Fruit fly (Drosophila melanogaster) whole organism, wandering third instar larva: Measurements from ENCODE around the gene Dlg5.

Experiments used
- Abd-B ChIP-seq: fragments of >200 bp; optimal IDR thresholded peaks from 2 replicates; lab custom pipeline; 2017; ENCODE audit warnings: missing biosample characterization, missing genetic modification characterization
- CG32264 ChIP-seq: fragments of 200-800 bp; sonication (Bioruptor generic); optimal IDR thresholded peaks from 2 replicates; lab custom pipeline; 2016; ENCODE audit warnings: missing biosample characterization, missing genetic modification characterization
- CG9705 ChIP-seq: fragments of 200-800 bp; sonication (Bioruptor generic); optimal IDR thresholded peaks from 2 replicates; lab custom pipeline; 2018; ENCODE audit warnings: missing biosample characterization, mild to moderate bottlenecking, missing genetic modification characterization
- CrebA ChIP-seq: fragments of 200-800 bp; sonication (Bioruptor generic); optimal IDR thresholded peaks from 2 replicates; lab custom pipeline; 2016; ENCODE audit warnings: missing biosample characterization, mild to moderate bottlenecking, missing genetic modification characterization, borderline replicate concordance
- Dfd ChIP-seq: fragments of >200 bp; optimal IDR thresholded peaks from 2 replicates; lab custom pipeline; 2017; ENCODE audit warnings: missing biosample characterization, missing genetic modification characterization
- GATAd ChIP-seq: sonication (Bioruptor generic); optimal IDR thresholded peaks from 2 replicates; lab custom pipeline; 2016; ENCODE audit warnings: missing biosample characterization, missing genetic modification characterization
- HLH106 ChIP-seq: fragments of 200-800 bp; optimal IDR thresholded peaks from 3 replicates; lab custom pipeline; 2019; ENCODE audit warnings: missing biosample characterization, mild to moderate bottlenecking, missing genetic modification characterization, moderate library complexity
- Hnf4 ChIP-seq: fragments of 200-800 bp; sonication (Bioruptor generic); optimal IDR thresholded peaks from 2 replicates; lab custom pipeline; 2016; ENCODE audit warnings: missing biosample characterization, mild to moderate bottlenecking, missing genetic modification characterization
- Hr78 ChIP-seq: fragments of >200 bp; optimal IDR thresholded peaks from 2 replicates; lab custom pipeline; 2017; ENCODE audit warnings: missing biosample characterization, missing genetic modification characterization
- Hr83 ChIP-seq: fragments of 200-300 bp; sonication (Bioruptor generic); optimal IDR thresholded peaks from 2 replicates; lab custom pipeline; 2016; ENCODE audit warnings: missing biosample characterization, mild to moderate bottlenecking, missing genetic modification characterization, moderate library complexity; ENCODE audit not compliant: poor library complexity, severe bottlenecking
- Jra ChIP-seq: sonication (Bioruptor generic); optimal IDR thresholded peaks from 2 replicates; lab custom pipeline; 2016; ENCODE audit warnings: missing biosample characterization, missing genetic modification characterization
- Mio ChIP-seq: sonication (Bioruptor generic); optimal IDR thresholded peaks from 2 replicates; lab custom pipeline; 2016; ENCODE audit warnings: missing biosample characterization, missing genetic modification characterization
- Myc ChIP-seq: fragments of >200 bp; optimal IDR thresholded peaks from 2 replicates; lab custom pipeline; 2017
- N ChIP-seq: fragments of >200 bp; optimal IDR thresholded peaks from 2 replicates; lab custom pipeline; 2018; ENCODE audit warnings: missing biosample characterization, missing external identifiers, missing genetic modification characterization
- OdsH ChIP-seq: fragments of 200-800 bp; sonication (Bioruptor generic); optimal IDR thresholded peaks from 2 replicates; lab custom pipeline; 2016; ENCODE audit warnings: missing biosample characterization, mild to moderate bottlenecking, missing genetic modification characterization
- Rel ChIP-seq, 2 experiments: fragments of 200-800 bp; sonication (Bioruptor generic) in 1 of 2; optimal IDR thresholded peaks; 2 replicates in 1 of 2; 3 replicates in 1 of 2; lab custom pipeline; 2016 to 2019; ENCODE audit warnings: mild to moderate bottlenecking in 2 of 2, missing biosample characterization in 2 of 2, missing genetic modification characterization in 2 of 2, moderate library complexity in 1 of 2
- Sp1 ChIP-seq: fragments of 200-800 bp; sonication (Bioruptor generic); optimal IDR thresholded peaks from 3 replicates; lab custom pipeline; 2019; ENCODE audit warnings: missing biosample characterization, mild to moderate bottlenecking, missing genetic modification characterization, moderate library complexity
- Vsx2 ChIP-seq: fragments of 200-300, 225-300 bp; sonication (Bioruptor generic); optimal IDR thresholded peaks from 2 replicates; lab custom pipeline; 2018; ENCODE audit warnings: missing biosample characterization, missing genetic modification characterization; ENCODE audit not compliant: partially characterized antibody
- br ChIP-seq: fragments of 200-800 bp; sonication (Bioruptor generic); optimal IDR thresholded peaks from 2 replicates; lab custom pipeline; 2016; ENCODE audit warnings: missing biosample characterization, missing genetic modification characterization
- brk ChIP-seq: fragments of 200-800 bp; sonication (Bioruptor generic); optimal IDR thresholded peaks from 2 replicates; lab custom pipeline; 2016; ENCODE audit warnings: missing biosample characterization, mild to moderate bottlenecking, missing genetic modification characterization
- dl ChIP-seq, 2 experiments: fragments of 175-275, 200-275 bp in 1 of 2; fragments of 200-275 bp in 1 of 2; sonication (Bioruptor generic); optimal IDR thresholded peaks; lab custom pipeline; 2018; ENCODE audit warnings: mild to moderate bottlenecking in 2 of 2, missing biosample characterization in 2 of 2, missing genetic modification characterization in 2 of 2, moderate library complexity in 2 of 2; ENCODE audit not compliant: partially characterized antibody in 2 of 2, insufficient read depth in 1 of 2
- dmrt93B ChIP-seq: fragments of 200-800 bp; sonication (Bioruptor generic); optimal IDR thresholded peaks from 2 replicates; lab custom pipeline; 2018; ENCODE audit warnings: missing biosample characterization, mild to moderate bottlenecking, missing genetic modification characterization
- dsf ChIP-seq: sonication (Bioruptor generic); optimal IDR thresholded peaks from 2 replicates; lab custom pipeline; 2016; ENCODE audit warnings: missing biosample characterization, missing genetic modification characterization, borderline replicate concordance
- ey ChIP-seq: fragments of 200-800 bp; sonication (Bioruptor generic); optimal IDR thresholded peaks from 2 replicates; lab custom pipeline; 2016; ENCODE audit warnings: missing biosample characterization, missing genetic modification characterization
- foxo ChIP-seq, 2 experiments: fragments of 200-800 bp; sonication (Bioruptor generic); optimal IDR thresholded peaks; 2 replicates in 1 of 2; 3 replicates in 1 of 2; lab custom pipeline; 2016 to 2017; ENCODE audit warnings: missing biosample characterization in 2 of 2, missing genetic modification characterization in 2 of 2
- fru ChIP-seq: fragments of 200-800 bp; sonication (Bioruptor generic); optimal IDR thresholded peaks from 3 replicates; lab custom pipeline; 2016; ENCODE audit warnings: missing biosample characterization, mild to moderate bottlenecking, missing genetic modification characterization
- h ChIP-seq: fragments of 200-800 bp; sonication (Bioruptor generic); optimal IDR thresholded peaks from 3 replicates; lab custom pipeline; 2016; ENCODE audit warnings: missing biosample characterization, mild to moderate bottlenecking, missing genetic modification characterization
- jim ChIP-seq: fragments of 175-275, 200-325 bp; sonication (Bioruptor generic); optimal IDR thresholded peaks from 2 replicates; lab custom pipeline; 2016; ENCODE audit warnings: missing biosample characterization, mild to moderate bottlenecking, missing genetic modification characterization
- psq ChIP-seq: fragments of 200-800 bp; sonication (Bioruptor generic); optimal IDR thresholded peaks from 3 replicates; lab custom pipeline; 2017; ENCODE audit warnings: missing biosample characterization, mild to moderate bottlenecking, missing genetic modification characterization, moderate library complexity
- rgr ChIP-seq: fragments of 200-800 bp; sonication (Bioruptor generic); optimal IDR thresholded peaks from 3 replicates; lab custom pipeline; 2016; ENCODE audit warnings: missing biosample characterization, mild to moderate bottlenecking, missing genetic modification characterization
- sage ChIP-seq: fragments of 200-800 bp; sonication (Bioruptor generic); optimal IDR thresholded peaks from 2 replicates; lab custom pipeline; 2016; ENCODE audit warnings: missing biosample characterization, mild to moderate bottlenecking, missing genetic modification characterization
- sv ChIP-seq: fragments of 200-800 bp; sonication (Bioruptor generic); optimal IDR thresholded peaks from 3 replicates; lab custom pipeline; 2016; ENCODE audit warnings: missing biosample characterization, missing genetic modification characterization
- tai ChIP-seq: sonication (Bioruptor generic); optimal IDR thresholded peaks from 2 replicates; lab custom pipeline; 2016; ENCODE audit warnings: missing biosample characterization, missing genetic modification characterization
- usp ChIP-seq: fragments of >200 bp; optimal IDR thresholded peaks from 2 replicates; lab custom pipeline; 2017; ENCODE audit warnings: missing biosample characterization, missing genetic modification characterization
- woc ChIP-seq: sonication (Bioruptor generic); optimal IDR thresholded peaks from 2 replicates; lab custom pipeline; 2016; ENCODE audit warnings: missing biosample characterization, mild to moderate bottlenecking, missing genetic modification characterization

The Dlg5 gene

DNA sequence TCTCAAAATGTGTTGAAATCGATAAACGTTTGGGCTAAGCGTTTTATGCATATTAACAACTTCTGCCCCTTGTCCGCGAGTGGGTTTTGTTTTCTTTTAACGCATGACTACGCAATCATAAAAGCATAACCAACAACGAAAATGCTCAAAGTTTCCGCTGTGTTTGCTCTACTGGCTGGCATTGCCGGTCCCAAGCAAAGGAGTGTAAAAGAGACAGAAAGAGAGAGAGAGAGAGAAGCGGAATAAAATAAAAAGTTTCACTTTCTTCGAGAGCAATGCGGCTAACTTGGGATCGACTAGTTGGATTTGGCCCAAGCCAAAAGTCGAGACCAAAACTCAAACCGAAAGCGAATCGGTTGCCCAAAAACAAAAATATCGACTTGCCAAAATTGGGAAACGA is 14.2 kb downstream of the Dlg5 start:
- TF ChIP-seq brk (GFP tag; lab: Kevin White, UChicago) (no peak), sv (GFP tag; lab: Kevin White, UChicago) (no peak), Dfd (no peak), Rel (GFP tag; optimal IDR thresholded peaks at IDR 0.05; lab: Kevin White, UChicago) (no peak), Rel (tag; optimal IDR thresholded peaks at IDR 0.05; lab: Kevin White, UChicago) (no peak), Hnf4 (GFP tag; lab: Kevin White, UChicago) (no peak), Vsx2 (no peak), CrebA (GFP tag; lab: Kevin White, UChicago) (no peak), Myc (lab: Kevin White, UChicago) (no peak), HLH106 (no peak), Hr78 (no peak), br (no peak), Abd-B (GFP tag; lab: Kevin White, UChicago) (no peak), usp (no peak), foxo (GFP tag; optimal IDR thresholded peaks at IDR 0.05; lab: Kevin White, UChicago) (no peak), tai (no peak), jim (no peak), psq (GFP tag; lab: Kevin White, UChicago) (no peak), Jra (no peak), Sp1 (GFP tag; lab: Kevin White, UChicago) (no peak), rgr (no peak)

DNA sequence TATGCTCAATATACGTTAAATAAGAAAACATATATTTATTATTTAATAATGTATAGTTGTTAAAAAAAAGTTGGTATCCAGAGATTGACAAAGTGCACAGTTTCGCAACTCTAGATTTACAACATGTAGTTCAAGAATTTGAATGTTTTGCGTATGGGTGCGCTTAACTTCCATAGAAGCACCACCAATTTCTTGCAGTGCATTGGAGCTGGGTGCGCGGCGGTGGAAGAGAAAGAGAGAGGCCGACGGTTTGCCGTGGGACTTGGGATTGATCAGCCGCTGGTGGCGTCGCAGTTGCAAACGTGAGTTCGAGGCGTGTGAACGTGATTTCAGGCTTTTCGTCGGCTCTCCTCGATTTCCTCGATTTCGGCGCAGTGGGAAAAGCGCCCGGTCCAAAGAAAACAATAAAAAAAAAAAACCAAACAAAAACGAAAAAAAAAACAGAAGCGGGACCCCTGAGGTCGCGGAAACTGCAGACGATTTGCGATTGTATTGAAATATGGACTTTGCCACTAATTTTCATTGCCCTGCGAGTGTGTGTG is 15.4 kb downstream of the Dlg5 start, which contains the start of gene spz4:
Gene spz4, plus strand, starts transcription at position 289 of the 542 bp plus-strand sequence.
- TF ChIP-seq dl (GFP tag; optimal IDR thresholded peaks at IDR 0.05; lab: Kevin White, UChicago; ENCODE audit: insufficient read depth in 1 of 2, partially characterized antibody in 2 of 2) (no peak), CG9705 (GFP tag; lab: Kevin White, UChicago) (no peak), psq (GFP tag; lab: Kevin White, UChicago) (no peak), Hr78 (no peak), tai (no peak), jim (no peak), foxo (GFP tag; optimal IDR thresholded peaks at IDR 0.05; lab: Kevin White, UChicago) (no peak), sage (GFP tag; lab: Kevin White, UChicago) (no peak), Hr83 (GFP tag; lab: Kevin White, UChicago) (no peak), N (GFP tag; lab: Kevin White, UChicago) (no peak), usp (no peak), sv (GFP tag; lab: Kevin White, UChicago) (no peak), CrebA (GFP tag; lab: Kevin White, UChicago) (no peak)

DNA sequence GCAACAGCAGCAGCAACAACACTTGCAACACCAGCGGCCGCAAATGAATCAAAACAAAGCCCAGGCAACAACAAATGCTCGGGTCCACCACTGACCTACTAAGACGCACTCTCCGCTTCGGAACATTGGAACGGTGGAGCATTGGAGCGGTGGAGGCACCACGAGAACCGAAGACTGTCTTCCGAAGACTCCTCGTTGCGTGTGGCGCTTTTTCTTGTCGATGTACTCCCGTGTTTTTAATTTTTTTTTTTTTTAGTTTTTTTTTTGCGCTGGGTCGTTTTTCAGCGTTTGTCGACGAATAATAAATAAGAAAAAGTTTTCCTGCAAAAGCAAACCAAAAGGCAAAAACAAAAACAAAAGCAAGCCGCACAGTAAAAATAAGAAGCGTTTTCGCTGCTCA is 16.2 kb downstream of the Dlg5 start:
- TF ChIP-seq Hnf4 (GFP tag; lab: Kevin White, UChicago) (no peak), Dfd (peak; percentile 7)

DNA sequence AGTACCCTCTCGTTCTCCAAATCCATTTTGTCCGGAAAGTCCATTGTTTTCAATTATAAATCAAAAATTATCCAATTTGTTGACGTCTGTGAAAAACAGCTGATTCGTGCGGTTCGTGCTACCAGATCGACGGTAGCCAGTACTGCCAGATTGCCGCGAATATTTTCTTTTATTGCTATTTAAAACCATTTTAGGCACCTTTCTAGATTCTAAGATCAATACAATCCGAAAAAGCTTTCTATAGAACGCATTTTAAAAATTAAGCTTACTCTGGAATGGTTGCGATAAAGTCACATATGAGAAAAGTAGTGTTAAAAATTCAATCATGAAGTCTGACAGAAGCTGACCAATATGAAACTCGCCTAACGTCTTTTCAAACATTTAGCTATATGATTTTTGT is 18.0 kb downstream of the Dlg5 start, which contains the start of gene Cog8:
Gene Cog8, minus strand, starts transcription at position 110 of the 400 bp plus-strand sequence.
- peak; percentile 24 for TF ChIP-seq psq (GFP tag; lab: Kevin White, UChicago)
- TF ChIP-seq tai, result peak; percentile 67
- TF ChIP-seq sage (GFP tag; lab: Kevin White, UChicago), result no peak
- no peak for TF ChIP-seq woc (GFP tag; lab: Kevin White, UChicago)
- peak; percentile 66 for TF ChIP-seq rgr
- TF ChIP-seq dmrt93B, result no peak
- TF ChIP-seq Sp1 (GFP tag; lab: Kevin White, UChicago), result no peak
- TF ChIP-seq fru (GFP tag; lab: Kevin White, UChicago), result peak; percentile 42
- peak; percentile 34 for TF ChIP-seq h (GFP tag; lab: Kevin White, UChicago)
- TF ChIP-seq Rel (GFP tag; optimal IDR thresholded peaks at IDR 0.05; lab: Kevin White, UChicago), result no peak
- TF ChIP-seq Rel (tag; optimal IDR thresholded peaks at IDR 0.05; lab: Kevin White, UChicago), result no peak
- no peak for TF ChIP-seq dl (GFP tag; optimal IDR thresholded peaks at IDR 0.05; lab: Kevin White, UChicago; ENCODE audit: insufficient read depth in 1 of 2, partially characterized antibody in 2 of 2)
- TF ChIP-seq sv (GFP tag; lab: Kevin White, UChicago), result peak; percentile 43
- TF ChIP-seq usp, result no peak
- TF ChIP-seq Hr78, result no peak
- peak; percentile 33 for TF ChIP-seq OdsH (GFP tag; lab: Kevin White, UChicago)
- peak; percentile 59 for TF ChIP-seq ey
- TF ChIP-seq Mio (GFP tag; lab: Kevin White, UChicago), result no peak
- no peak for TF ChIP-seq GATAd (GFP tag; lab: Kevin White, UChicago)
- peak in 1 of 2 experiments; percentile 71 for TF ChIP-seq foxo (GFP tag; optimal IDR thresholded peaks at IDR 0.05; lab: Kevin White, UChicago)
- no peak for TF ChIP-seq Myc (lab: Kevin White, UChicago)
- peak; percentile 38 for TF ChIP-seq HLH106
- peak; percentile 8 for TF ChIP-seq br
- TF ChIP-seq N (GFP tag; lab: Kevin White, UChicago), result no peak
- TF ChIP-seq CG32264 (GFP tag; lab: Kevin White, UChicago), result no peak
- TF ChIP-seq dsf (GFP tag; lab: Kevin White, UChicago), result no peak
